Fruit fly (Drosophila melanogaster) S2 (cell line): ENCODE results near the gene beat-IIIa.

Experiments used
- CG8478 ChIP-seq: fragments of >200 bp; optimal IDR thresholded peaks from 2 replicates; lab custom pipeline; 2018
- CTCF ChIP-seq, 2 experiments: fragments of >200 bp; optimal IDR thresholded peaks; 2 replicates each; lab custom pipeline; 2018

DNA sequence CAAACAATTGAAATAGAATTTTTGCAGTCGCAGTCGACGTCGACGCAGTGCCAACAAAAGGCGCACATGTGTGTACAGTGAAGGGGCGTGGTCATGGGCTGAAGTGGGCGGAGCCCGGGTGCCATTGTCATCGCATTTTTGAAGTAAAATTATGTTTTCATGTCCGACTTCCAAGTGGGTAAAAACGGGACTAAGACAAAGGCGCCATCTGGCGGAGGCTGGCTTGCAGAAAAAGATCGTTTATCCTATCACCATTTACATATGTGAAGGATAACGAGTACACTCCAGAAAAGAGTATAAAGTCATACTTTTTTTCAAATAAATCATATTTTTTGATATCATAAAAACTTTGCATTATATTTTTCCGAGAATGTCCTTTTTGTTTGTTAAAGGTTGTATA, 32.5 kb downstream of the beat-IIIa start:
- TF ChIP-seq CTCF (optimal IDR thresholded peaks at IDR 0.05; lab: Kevin White, UChicago) (peak; percentile 64 to 73), CG8478 (no peak)
